Worm (Caenorhabditis elegans): ENCODE data around the gene swm-1.

swm-1 gene

ce11 chrV:9084252-9084651, 29.6 kb upstream of the swm-1 start:
- no peak for TF ChIP-seq nhr-76 (tag; optimal IDR thresholded peaks at IDR 0.05)
- no peak for TF ChIP-seq sptf-1 (tag; optimal IDR thresholded peaks at IDR 0.05)
- TF ChIP-seq ham-2 (GFP tag; optimal IDR thresholded peaks at IDR 0.05), result no peak
- TF ChIP-seq nhr-237 (tag; optimal IDR thresholded peaks at IDR 0.05), result no peak
- TF ChIP-seq ceh-83 (GFP tag; optimal IDR thresholded peaks at IDR 0.05), result no peak

- TF ChIP-seq zip-8 (tag; optimal IDR thresholded peaks at IDR 0.05), result no peak
- no peak for TF ChIP-seq mep-1 (tag; optimal IDR thresholded peaks at IDR 0.05)
- TF ChIP-seq mab-5 (tag; optimal IDR thresholded peaks at IDR 0.05), result no peak
- no peak for TF ChIP-seq tbx-8 (GFP tag; optimal IDR thresholded peaks at IDR 0.05)
- no peak for TF ChIP-seq ztf-11 (tag; optimal IDR thresholded peaks at IDR 0.05)
- no peak for TF ChIP-seq elt-1 (tag; optimal IDR thresholded peaks at IDR 0.05; ENCODE audit: borderline replicate concordance, insufficient read depth)
- no peak for TF ChIP-seq ham-2 (GFP tag; optimal IDR thresholded peaks at IDR 0.05)
- no peak for TF ChIP-seq bed-3 (GFP tag; optimal IDR thresholded peaks at IDR 0.05)
- TF ChIP-seq unc-39 (tag; optimal IDR thresholded peaks at IDR 0.05), result no peak
- no peak for TF ChIP-seq cnd-1 (tag; optimal IDR thresholded peaks at IDR 0.05)
- no peak for TF ChIP-seq ceh-43 (GFP tag; optimal IDR thresholded peaks at IDR 0.05)
Measured at ce11 chrV:9082350-9082749, 27.7 kb upstream of the swm-1 start.

ce11 chrV:9081410-9081809, 26.7 kb upstream of the swm-1 start:
- no peak for TF ChIP-seq ceh-83 (GFP tag; optimal IDR thresholded peaks at IDR 0.05)
- TF ChIP-seq elt-3 (tag; optimal IDR thresholded peaks at IDR 0.05), result no peak
- no peak for TF ChIP-seq blmp-1 (tag; optimal IDR thresholded peaks at IDR 0.05)
- no peak for TF ChIP-seq unc-39 (tag; optimal IDR thresholded peaks at IDR 0.05)
- no peak for TF ChIP-seq sem-2 (GFP tag; optimal IDR thresholded peaks at IDR 0.05)
- TF ChIP-seq tbx-8 (GFP tag; optimal IDR thresholded peaks at IDR 0.05), result no peak
- no peak for TF ChIP-seq zip-8 (tag; optimal IDR thresholded peaks at IDR 0.05)
- TF ChIP-seq unc-62 (GFP tag; optimal IDR thresholded peaks at IDR 0.05), result no peak
- no peak for TF ChIP-seq lsy-2 (tag; optimal IDR thresholded peaks at IDR 0.05)
- TF ChIP-seq lin-32 (GFP tag; optimal IDR thresholded peaks at IDR 0.05), result no peak
- no peak for TF ChIP-seq bed-3 (GFP tag; optimal IDR thresholded peaks at IDR 0.05)
- TF ChIP-seq mep-1 (tag; optimal IDR thresholded peaks at IDR 0.05), result no peak
- no peak for TF ChIP-seq ceh-43 (GFP tag; optimal IDR thresholded peaks at IDR 0.05)
- TF ChIP-seq pha-4 (tag; optimal IDR thresholded peaks at IDR 0.05), result no peak
- TF ChIP-seq nhr-12 (tag; optimal IDR thresholded peaks at IDR 0.05), result no peak
- TF ChIP-seq elt-1 (tag; optimal IDR thresholded peaks at IDR 0.05; ENCODE audit: borderline replicate concordance, insufficient read depth), result no peak
- TF ChIP-seq cnd-1 (tag; optimal IDR thresholded peaks at IDR 0.05), result no peak
- TF ChIP-seq nhr-28 (tag; optimal IDR thresholded peaks at IDR 0.05), result no peak

- TF ChIP-seq mep-1 (tag; optimal IDR thresholded peaks at IDR 0.05) (no peak), nhr-12 (tag; optimal IDR thresholded peaks at IDR 0.05) (no peak)
Measured at ce11 chrV:9079965-9080432, 25.3 kb upstream of the swm-1 start.

ce11 chrV:9078815-9079525, 24.3 kb upstream of the swm-1 start:
- TF ChIP-seq nhr-12 (tag; optimal IDR thresholded peaks at IDR 0.05), result no peak
- no peak for TF ChIP-seq ztf-11 (tag; optimal IDR thresholded peaks at IDR 0.05)
- no peak for TF ChIP-seq ces-1 (GFP tag; optimal IDR thresholded peaks at IDR 0.05)
- no peak for TF ChIP-seq sem-2 (GFP tag; optimal IDR thresholded peaks at IDR 0.05)

ce11 chrV:9078067-9078581, 23.5 kb upstream of the swm-1 start:
- no peak for TF ChIP-seq sem-2 (GFP tag; optimal IDR thresholded peaks at IDR 0.05)
- no peak for TF ChIP-seq lin-32 (GFP tag; optimal IDR thresholded peaks at IDR 0.05)
- TF ChIP-seq ham-2 (GFP tag; optimal IDR thresholded peaks at IDR 0.05), result no peak
- TF ChIP-seq cnd-1 (tag; optimal IDR thresholded peaks at IDR 0.05), result no peak
- no peak for TF ChIP-seq elt-3 (tag; optimal IDR thresholded peaks at IDR 0.05)
- no peak for TF ChIP-seq ceh-83 (GFP tag; optimal IDR thresholded peaks at IDR 0.05)
- no peak for TF ChIP-seq ces-1 (GFP tag; optimal IDR thresholded peaks at IDR 0.05)
- no peak for TF ChIP-seq sptf-1 (tag; optimal IDR thresholded peaks at IDR 0.05)
- TF ChIP-seq elt-1 (tag; optimal IDR thresholded peaks at IDR 0.05; ENCODE audit: borderline replicate concordance, insufficient read depth), result no peak
- no peak for TF ChIP-seq unc-62 (GFP tag; optimal IDR thresholded peaks at IDR 0.05)
- no peak for TF ChIP-seq hlh-1 (tag; optimal IDR thresholded peaks at IDR 0.05)

Data from whole organism, mixed stage, embryonic.